Fruit fly (Drosophila melanogaster): ENCODE data around the gene mfas.

DNA sequence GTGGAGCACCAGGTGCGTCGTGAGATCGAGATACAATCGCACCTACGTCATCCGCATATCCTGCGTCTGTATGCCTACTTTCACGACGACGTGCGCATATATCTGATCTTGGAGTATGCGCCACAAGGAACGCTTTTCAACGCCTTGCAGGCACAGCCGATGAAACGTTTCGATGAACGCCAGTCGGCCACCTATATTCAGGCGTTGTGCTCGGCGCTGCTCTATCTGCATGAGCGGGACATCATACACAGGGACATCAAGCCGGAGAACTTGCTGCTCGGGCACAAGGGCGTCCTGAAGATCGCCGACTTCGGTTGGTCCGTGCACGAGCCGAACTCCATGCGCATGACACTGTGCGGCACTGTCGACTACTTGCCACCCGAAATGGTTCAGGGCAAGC is 29.1 kb downstream of the mfas start:
- TF ChIP-seq Dll (optimal IDR thresholded peaks at IDR 0.05) (no peak), psq (optimal IDR thresholded peaks at IDR 0.05) (no peak)
